Worm (Caenorhabditis elegans) whole organism, L3 larva: ENCODE data around the gene nhr-142.
"Not testable (repeated sequence)": the region's sequence is repeated elsewhere in the genome, so short reads cannot be mapped to it uniquely, and the experiment has no call there.

Experiments used
- R02D3.7 ChIP-seq: fragments of 150-350 bp; optimal IDR thresholded peaks from 2 replicates; lab custom pipeline; 2014; ENCODE audit warnings: missing biosample characterization, missing genetic modification characterization
- ama-1 ChIP-seq: fragments of 150-350 bp; optimal IDR thresholded peaks from 2 replicates; lab custom pipeline; 2018
- ceh-16 ChIP-seq: sonication (generic microtip); optimal IDR thresholded peaks from 2 replicates; lab custom pipeline; 2017; ENCODE audit warnings: missing biosample characterization, missing genetic modification characterization
- ceh-28 ChIP-seq: fragments of 150-350 bp; optimal IDR thresholded peaks from 2 replicates; lab custom pipeline; 2014; ENCODE audit warnings: missing biosample characterization, missing genetic modification reagents, missing genetic modification characterization
- ceh-82 ChIP-seq: fragments of 150-350 bp; optimal IDR thresholded peaks from 2 replicates; lab custom pipeline; 2014; ENCODE audit warnings: missing biosample characterization, missing genetic modification characterization
- daf-12 ChIP-seq: fragments of 150-350 bp; optimal IDR thresholded peaks from 2 replicates; lab custom pipeline; 2014; ENCODE audit warnings: missing biosample characterization, missing genetic modification reagents, missing genetic modification characterization
- egl-27 ChIP-seq: sonication (generic microtip); optimal IDR thresholded peaks from 4 replicates; lab custom pipeline; 2017; ENCODE audit warnings: missing biosample characterization, missing genetic modification reagents, missing genetic modification characterization
- elt-1 ChIP-seq: fragments of 150-350 bp; optimal IDR thresholded peaks from 2 replicates; lab custom pipeline; 2014; ENCODE audit warnings: missing biosample characterization, missing genetic modification characterization
- elt-2 ChIP-seq: sonication (generic microtip); optimal IDR thresholded peaks from 2 replicates; lab custom pipeline; 2016; ENCODE audit warnings: missing genetic modification reagents, mild to moderate bottlenecking, missing genetic modification characterization, missing compliant biosample characterization
- elt-3 ChIP-seq, 3 experiments: fragments of 150-350 bp in 1 of 3; sonication (generic microtip) in 2 of 3; optimal IDR thresholded peaks; 2 replicates in 2 of 3; 4 replicates in 1 of 3; lab custom pipeline; 2014 to 2017; ENCODE audit warnings: missing biosample characterization in 3 of 3, missing genetic modification characterization in 3 of 3
- eor-1 ChIP-seq, 2 experiments: fragments of 150-350 bp; optimal IDR thresholded peaks; 2 replicates each; lab custom pipeline; 2014 to 2018; ENCODE audit warnings: missing biosample characterization in 2 of 2, missing genetic modification characterization in 2 of 2
- fkh-10 ChIP-seq: sonication (generic microtip); optimal IDR thresholded peaks from 2 replicates; lab custom pipeline; 2017; ENCODE audit warnings: missing biosample characterization, missing genetic modification reagents, missing genetic modification characterization
- fkh-2 ChIP-seq: fragments of 150-350 bp; optimal IDR thresholded peaks from 2 replicates; lab custom pipeline; 2014; ENCODE audit warnings: missing biosample characterization, missing genetic modification reagents, missing genetic modification characterization
- fos-1 ChIP-seq: fragments of 150-350 bp; optimal IDR thresholded peaks from 2 replicates; lab custom pipeline; 2014; ENCODE audit warnings: missing biosample characterization, missing genetic modification characterization
- hmg-11 ChIP-seq: sonication (generic microtip); optimal IDR thresholded peaks from 2 replicates; lab custom pipeline; 2016; ENCODE audit warnings: missing genetic modification characterization, missing compliant biosample characterization
- lin-15B ChIP-seq: fragments of 150-350 bp; optimal IDR thresholded peaks from 2 replicates; lab custom pipeline; 2014; ENCODE audit warnings: missing biosample characterization, missing genetic modification characterization
- lin-39 ChIP-seq: fragments of 150-350 bp; optimal IDR thresholded peaks from 2 replicates; lab custom pipeline; 2018; ENCODE audit warnings: missing biosample characterization, missing genetic modification reagents, missing genetic modification characterization
- nfya-1 ChIP-seq: sonication (generic microtip); optimal IDR thresholded peaks from 2 replicates; lab custom pipeline; 2017; ENCODE audit warnings: missing genetic modification characterization, mild to moderate bottlenecking, missing compliant biosample characterization, antibody characterized with exemption, moderate library complexity; ENCODE audit not compliant: insufficient read depth
- nhr-12 ChIP-seq: fragments of 150-350 bp; optimal IDR thresholded peaks from 2 replicates; lab custom pipeline; 2014; ENCODE audit warnings: missing biosample characterization, missing genetic modification characterization
- nhr-25 ChIP-seq: sonication (generic microtip); optimal IDR thresholded peaks from 2 replicates; lab custom pipeline; 2017; ENCODE audit warnings: missing biosample characterization, missing genetic modification characterization
- nhr-28 ChIP-seq: fragments of 150-350 bp; optimal IDR thresholded peaks from 2 replicates; lab custom pipeline; 2014; ENCODE audit warnings: missing biosample characterization, missing genetic modification characterization
- nhr-67 ChIP-seq: fragments of 150-350 bp; optimal IDR thresholded peaks from 2 replicates; lab custom pipeline; 2014; ENCODE audit warnings: missing biosample characterization, missing genetic modification characterization
- nhr-76 ChIP-seq: fragments of 150-350 bp; sonication (generic microtip); optimal IDR thresholded peaks from 5 replicates; lab custom pipeline; 2014; ENCODE audit warnings: missing biosample characterization, missing genetic modification characterization
- nhr-77 ChIP-seq: fragments of 150-350 bp; optimal IDR thresholded peaks from 2 replicates; lab custom pipeline; 2014; ENCODE audit warnings: missing biosample characterization, missing genetic modification characterization
- pha-4 ChIP-seq: fragments of 150-350 bp; optimal IDR thresholded peaks from 2 replicates; lab custom pipeline; 2014; ENCODE audit warnings: missing biosample characterization, missing genetic modification reagents, missing genetic modification characterization
- pqm-1 ChIP-seq: fragments of 150-350 bp; optimal IDR thresholded peaks from 2 replicates; lab custom pipeline; 2017; ENCODE audit warnings: missing biosample characterization, missing genetic modification characterization, inconsistent platforms
- sea-2 ChIP-seq: fragments of 150-350 bp; sonication (generic microtip); optimal IDR thresholded peaks from 4 replicates; lab custom pipeline; 2014; ENCODE audit warnings: missing biosample characterization, missing genetic modification reagents, missing genetic modification characterization
- tbx-2 ChIP-seq: sonication (generic microtip); optimal IDR thresholded peaks from 2 replicates; lab custom pipeline; 2016; ENCODE audit warnings: mild to moderate bottlenecking, missing genetic modification characterization, missing compliant biosample characterization
- unc-39 ChIP-seq: sonication (generic microtip); optimal IDR thresholded peaks from 4 replicates; lab custom pipeline; 2017; ENCODE audit warnings: missing biosample characterization, missing genetic modification characterization
- zag-1 ChIP-seq: fragments of 150-350 bp; optimal IDR thresholded peaks from 2 replicates; lab custom pipeline; 2014; ENCODE audit warnings: missing biosample characterization, missing genetic modification characterization
- ztf-4 ChIP-seq: fragments of 150-350 bp; optimal IDR thresholded peaks from 2 replicates; lab custom pipeline; 2014; ENCODE audit warnings: missing biosample characterization, missing genetic modification characterization

nhr-142 gene

DNA sequence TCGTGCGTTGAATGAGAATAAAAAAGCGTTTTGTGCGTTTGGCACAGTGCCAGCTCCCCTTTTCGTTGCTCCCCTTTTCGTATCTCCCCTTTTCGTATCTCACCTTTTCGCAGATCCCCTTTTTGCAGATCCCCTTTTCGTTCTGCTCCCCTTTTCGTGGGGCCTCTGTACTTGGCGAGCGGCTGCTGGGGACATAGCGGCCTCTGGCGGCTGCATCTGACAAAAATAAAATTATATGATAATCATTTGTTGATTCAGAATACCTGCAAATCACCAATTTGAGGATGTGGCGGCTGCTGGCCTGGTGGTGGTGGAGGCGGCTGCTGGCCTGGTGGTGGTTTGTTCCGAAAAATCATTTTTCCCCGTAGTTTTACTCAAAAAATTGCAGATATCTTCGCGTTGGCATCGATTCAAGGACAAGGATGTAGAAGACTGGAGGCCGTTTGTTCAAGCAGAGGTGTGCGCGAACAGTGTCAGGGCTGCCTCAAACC is 35.1 kb downstream of the nhr-142 start, which contains the start of gene K09H11.11:
TSS of gene K09H11.11 (minus strand) at position 51 of the 491 bp plus-strand sequence.
- not testable (repeated sequence) for TF ChIP-seq ama-1; zag-1 (tag; lab: Kevin White, UChicago); lin-39

ce11 chrV:5753432-5753831 is 36.9 kb downstream of the nhr-142 start, which contains the start of gene pgph-1:
Gene pgph-1, minus strand, starts transcription at chrV:5753532.
- no peak for TF ChIP-seq ztf-4 (tag; lab: Kevin White, UChicago)
- TF ChIP-seq elt-3 (tag; optimal IDR thresholded peaks at IDR 0.05; lab: Kevin White, UChicago), result no peak
- no peak for TF ChIP-seq nhr-25 (tag; lab: Kevin White, UChicago)
- TF ChIP-seq nhr-28 (tag; lab: Kevin White, UChicago), result no peak
- TF ChIP-seq hmg-11 (tag; lab: Kevin White, UChicago), result no peak
- TF ChIP-seq egl-27 (tag; lab: Kevin White, UChicago), result no peak
- no peak for TF ChIP-seq zag-1 (tag; lab: Kevin White, UChicago)
- TF ChIP-seq R02D3.7 (tag; lab: Kevin White, UChicago), result no peak
- no peak for TF ChIP-seq fkh-2 (tag; lab: Kevin White, UChicago)
- TF ChIP-seq unc-39 (tag; lab: Kevin White, UChicago), result no peak
- no peak for TF ChIP-seq elt-2
- TF ChIP-seq lin-39, result no peak
- TF ChIP-seq lin-15B (tag; lab: Kevin White, UChicago), result no peak

- TF ChIP-seq pqm-1 (tag; lab: Kevin White, UChicago) (peak; percentile 36), lin-39 (no peak), nhr-77 (no peak), elt-2 (peak; percentile 31)
These were observed 42.8 kb downstream of the nhr-142 start, which contains the start of gene acds-10 for ce11 chrV:5747519-5747918. Gene acds-10, plus strand, starts transcription at chrV:5747819.

DNA sequence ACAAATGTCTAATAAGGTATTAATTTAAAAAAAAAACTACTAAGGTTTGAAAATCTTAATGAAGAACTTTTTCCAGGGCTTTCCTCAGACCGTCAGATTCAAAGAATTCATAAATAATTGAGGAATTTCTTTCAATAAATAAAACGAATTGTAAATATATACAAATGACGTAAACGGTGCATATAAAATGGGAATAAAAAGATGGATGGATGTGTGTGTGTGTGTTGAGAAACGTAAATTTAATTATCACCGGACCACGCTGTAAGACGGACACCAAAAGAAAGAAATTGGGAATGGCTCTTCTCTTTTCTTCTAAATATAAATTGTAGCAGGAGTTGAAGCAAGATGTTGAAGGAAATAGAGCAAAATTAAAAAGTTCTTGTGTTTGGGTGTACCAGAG is 44.1 kb downstream of the nhr-142 start:
- TF ChIP-seq fos-1 (tag; lab: Kevin White, UChicago) (no peak), ama-1 (no peak), hmg-11 (tag; lab: Kevin White, UChicago) (no peak), nhr-12 (tag; lab: Kevin White, UChicago) (no peak), fkh-10 (GFP tag; lab: Kevin White, UChicago) (no peak)

DNA sequence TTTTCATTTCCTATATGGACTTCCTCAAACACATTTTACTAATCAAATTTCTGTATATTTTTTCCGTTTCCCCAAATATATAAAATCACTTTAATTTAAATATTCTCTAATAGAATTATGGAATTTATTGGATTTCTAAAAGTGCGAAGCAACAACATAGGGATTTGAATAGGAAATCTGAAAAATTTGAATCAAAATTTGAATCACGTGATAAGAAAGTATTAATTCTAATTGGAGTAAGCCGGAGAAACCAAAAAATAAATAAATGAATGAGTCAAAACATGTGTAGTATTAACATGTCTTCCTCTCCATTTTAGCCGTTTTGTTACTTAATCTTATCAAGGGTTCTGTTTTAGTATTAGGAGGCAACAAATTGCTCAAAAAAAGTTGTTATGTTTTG is 49.1 kb downstream of the nhr-142 start:
- TF ChIP-seq elt-2 (no peak), daf-12 (tag; lab: Kevin White, UChicago) (no peak), ceh-82 (tag; lab: Kevin White, UChicago) (no peak), ceh-28 (tag; lab: Kevin White, UChicago) (no peak), pqm-1 (tag; lab: Kevin White, UChicago) (no peak), tbx-2 (no peak), ceh-16 (tag; lab: Kevin White, UChicago) (no peak)
- TF ChIP-seq, all 47 proteins: peak for 0

DNA sequence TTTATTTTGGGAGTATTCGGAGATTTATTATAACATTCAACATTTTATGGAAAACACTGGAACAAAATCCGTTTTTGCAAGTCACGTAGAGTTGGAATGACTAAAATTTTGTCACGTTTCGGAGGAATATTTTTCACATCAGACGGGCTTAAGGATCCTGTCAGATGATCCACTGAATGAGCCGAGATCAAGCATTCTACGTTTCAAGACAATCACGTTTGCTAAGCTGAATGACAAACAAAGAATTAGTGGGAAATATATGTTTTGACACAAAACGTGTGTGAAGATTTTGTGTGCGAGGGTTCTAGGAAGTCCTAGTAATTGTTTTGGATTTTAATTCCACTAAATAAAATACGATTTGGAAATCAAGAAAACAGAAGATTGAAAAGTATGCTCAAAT is 50.9 kb downstream of the nhr-142 start:
- TF ChIP-seq pqm-1 (tag; lab: Kevin White, UChicago) (no peak), nhr-67 (no peak), sea-2 (GFP tag; lab: Kevin White, UChicago) (no peak), eor-1 (tag; optimal IDR thresholded peaks at IDR 0.05; lab: Kevin White, UChicago) (no peak), elt-1 (tag; lab: Kevin White, UChicago) (no peak), nhr-76 (tag; lab: Kevin White, UChicago) (no peak), R02D3.7 (tag; lab: Kevin White, UChicago) (no peak), ama-1 (no peak), fkh-10 (GFP tag; lab: Kevin White, UChicago) (no peak), pha-4 (tag; lab: Kevin White, UChicago) (no peak), fos-1 (tag; lab: Kevin White, UChicago) (no peak), nfya-1 (tag; lab: Kevin White, UChicago) (no peak), tbx-2 (no peak), ztf-4 (tag; lab: Kevin White, UChicago) (no peak)
